Fruit fly (Drosophila melanogaster): ENCODE data around the gene tbc.
A peak's percentile ranks its signal among the peaks of the same experiment; 100 is the strongest.

The tbc gene

dm6 chrX:20509535-20510424 lies 60.6 kb downstream of the tbc start (continued):
- TF ChIP-seq foxo (GFP tag; optimal IDR thresholded peaks at IDR 0.05): peak in 1 of 2 experiments; percentile 65
- no peak for TF ChIP-seq sv (GFP tag; optimal IDR thresholded peaks at IDR 0.05)

dm6 chrX:20510540-20510939 lies 61.4 kb downstream of the tbc start, which contains the start of gene RhoGAP19D:
TSS of gene RhoGAP19D (minus strand) at chrX:20510694.
- no peak for TF ChIP-seq pan (optimal IDR thresholded peaks at IDR 0.05)
- peak; percentile 22 for TF ChIP-seq sage (GFP tag; optimal IDR thresholded peaks at IDR 0.05)
- TF ChIP-seq Abd-B (GFP tag; optimal IDR thresholded peaks at IDR 0.05): no peak
- TF ChIP-seq Dfd (GFP tag; optimal IDR thresholded peaks at IDR 0.05): no peak
- TF ChIP-seq CG9705 (GFP tag; optimal IDR thresholded peaks at IDR 0.05): peak; percentile 35
- peak; percentile 95 for TF ChIP-seq Hr83 (GFP tag; optimal IDR thresholded peaks at IDR 0.05; ENCODE audit: poor library complexity, severe bottlenecking)
- no peak for TF ChIP-seq woc (GFP tag; optimal IDR thresholded peaks at IDR 0.05)
- TF ChIP-seq jim (GFP tag; optimal IDR thresholded peaks at IDR 0.05): peak; percentile 10
- TF ChIP-seq Hr78 (GFP tag; optimal IDR thresholded peaks at IDR 0.05): no peak
- peak; percentile 17 for TF ChIP-seq dmrt93B (GFP tag; optimal IDR thresholded peaks at IDR 0.05)
- no peak for TF ChIP-seq Dif (GFP tag; optimal IDR thresholded peaks at IDR 0.05; ENCODE audit: partially characterized antibody)
- TF ChIP-seq CG32264 (GFP tag; optimal IDR thresholded peaks at IDR 0.05): peak; percentile 3
- no peak for TF ChIP-seq Myc (optimal IDR thresholded peaks at IDR 0.05)
- peak; percentile 44 for TF ChIP-seq br (GFP tag; optimal IDR thresholded peaks at IDR 0.05)
- TF ChIP-seq sv (GFP tag; optimal IDR thresholded peaks at IDR 0.05): peak; percentile 20
- no peak for TF ChIP-seq usp (GFP tag; optimal IDR thresholded peaks at IDR 0.05)
- TF ChIP-seq fru (GFP tag; optimal IDR thresholded peaks at IDR 0.05): peak; percentile 56
- peak; percentile 75 for TF ChIP-seq psq (GFP tag; optimal IDR thresholded peaks at IDR 0.05)
- TF ChIP-seq Hnf4 (GFP tag; optimal IDR thresholded peaks at IDR 0.05): peak; percentile 82
- TF ChIP-seq foxo (GFP tag; optimal IDR thresholded peaks at IDR 0.05): peak in 1 of 2 experiments; percentile 72
- TF ChIP-seq tai (GFP tag; optimal IDR thresholded peaks at IDR 0.05): peak; percentile 71
- peak; percentile 60 for TF ChIP-seq Jra (GFP tag; optimal IDR thresholded peaks at IDR 0.05)
- no peak for TF ChIP-seq Mio (GFP tag; optimal IDR thresholded peaks at IDR 0.05)
- no peak for TF ChIP-seq N (GFP tag; optimal IDR thresholded peaks at IDR 0.05)
- TF ChIP-seq ey (GFP tag; optimal IDR thresholded peaks at IDR 0.05): peak; percentile 54
- TF ChIP-seq Vsx2 (GFP tag; optimal IDR thresholded peaks at IDR 0.05; ENCODE audit: partially characterized antibody): no peak
- TF ChIP-seq HLH106 (tag; optimal IDR thresholded peaks at IDR 0.05): peak; percentile 46
- TF ChIP-seq lola (GFP tag; optimal IDR thresholded peaks at IDR 0.05): no peak
- TF ChIP-seq Rel (GFP tag; optimal IDR thresholded peaks at IDR 0.05): no peak
- TF ChIP-seq Rel (tag; optimal IDR thresholded peaks at IDR 0.05): peak; percentile 60
- TF ChIP-seq rgr (GFP tag; optimal IDR thresholded peaks at IDR 0.05): peak; percentile 69
- peak; percentile 32 for TF ChIP-seq dsf (GFP tag; optimal IDR thresholded peaks at IDR 0.05; ENCODE audit: borderline replicate concordance)
- peak; percentile 77 for TF ChIP-seq h (GFP tag; optimal IDR thresholded peaks at IDR 0.05)
- no peak for TF ChIP-seq CrebA (GFP tag; optimal IDR thresholded peaks at IDR 0.05; ENCODE audit: borderline replicate concordance)
- TF ChIP-seq dl (GFP tag; optimal IDR thresholded peaks at IDR 0.05; ENCODE audit: insufficient read depth in 1 of 2, partially characterized antibody in 2 of 2): no peak
- peak; percentile 16 for TF ChIP-seq OdsH (GFP tag; optimal IDR thresholded peaks at IDR 0.05)
- TF ChIP-seq brk (GFP tag; optimal IDR thresholded peaks at IDR 0.05): peak; percentile 49
- TF ChIP-seq Sp1 (GFP tag; optimal IDR thresholded peaks at IDR 0.05): peak; percentile 41
- peak; percentile 46 for TF ChIP-seq GATAd (GFP tag; optimal IDR thresholded peaks at IDR 0.05)

Data from whole organism, wandering third instar larva.